Worm (Caenorhabditis elegans) whole organism, young adult: ENCODE data around the gene set-17.

Source experiments
- B0336.3 ChIP-seq: fragments of 200-800 bp; sonication (Bioruptor generic); IDR thresholded peaks from 2 replicates; pipeline ENCODE4 v1.3.6; 2022; ENCODE audit warnings: missing genetic modification characterization, missing compliant biosample characterization
- F39B2.1 ChIP-seq: fragments of 200-800 bp; sonication (Bioruptor generic); IDR thresholded peaks from 2 replicates; pipeline ENCODE4 v1.3.6; 2022; ENCODE audit warnings: missing genetic modification reagents, missing genetic modification characterization, missing compliant biosample characterization
- aptf-3 ChIP-seq: fragments of 200-800 bp; sonication (Bioruptor generic); IDR thresholded peaks from 2 replicates; pipeline ENCODE4 v1.3.6; 2022; ENCODE audit warnings: missing genetic modification characterization, missing compliant biosample characterization
- dox-1 ChIP-seq: fragments of 200-800 bp; sonication (Bioruptor generic); IDR thresholded peaks from 2 replicates; pipeline ENCODE4 v1.3.6; 2022; ENCODE audit warnings: missing genetic modification reagents, missing genetic modification characterization, missing compliant biosample characterization
- ets-4 ChIP-seq: fragments of 200-800 bp; sonication (Bioruptor generic); optimal IDR thresholded peaks from 2 replicates; lab custom pipeline; 2018; ENCODE audit warnings: mild to moderate bottlenecking, missing genetic modification characterization, missing compliant biosample characterization
- madf-6 ChIP-seq: fragments of 200-800 bp; sonication (Bioruptor generic); IDR thresholded peaks from 2 replicates; pipeline ENCODE4 v1.3.6; 2022; ENCODE audit warnings: missing genetic modification reagents, missing genetic modification characterization, missing compliant biosample characterization
- mcd-1 ChIP-seq: fragments of 200-800 bp; sonication (Bioruptor generic); IDR thresholded peaks from 2 replicates; pipeline ENCODE4 v1.3.6; 2022; ENCODE audit warnings: missing genetic modification reagents, missing genetic modification characterization, missing compliant biosample characterization
- sdz-38 ChIP-seq: sonication (generic microtip); optimal IDR thresholded peaks from 2 replicates; lab custom pipeline; 2016; ENCODE audit warnings: missing genotype, missing genetic modification characterization, missing compliant biosample characterization
- snpc-1.3 ChIP-seq: sonication (generic microtip); optimal IDR thresholded peaks from 2 replicates; lab custom pipeline; 2017; ENCODE audit warnings: missing genetic modification characterization, mild to moderate bottlenecking, missing compliant biosample characterization, antibody characterized with exemption, moderate library complexity, missing genotype, missing genetic modification reagents; ENCODE audit not compliant: insufficient read depth
- unc-130 ChIP-seq: sonication (generic microtip); optimal IDR thresholded peaks from 2 replicates; lab custom pipeline; 2016; ENCODE audit warnings: missing genetic modification reagents, missing genetic modification characterization, missing compliant biosample characterization
- unc-62 ChIP-seq: fragments of 150-350 bp; optimal IDR thresholded peaks from 2 replicates; lab custom pipeline; 2014; ENCODE audit warnings: missing biosample characterization, missing genetic modification reagents, missing genetic modification characterization
- ztf-26 ChIP-seq: sonication (generic microtip); optimal IDR thresholded peaks from 2 replicates; lab custom pipeline; 2017; ENCODE audit warnings: missing genetic modification characterization, missing compliant biosample characterization

DNA sequence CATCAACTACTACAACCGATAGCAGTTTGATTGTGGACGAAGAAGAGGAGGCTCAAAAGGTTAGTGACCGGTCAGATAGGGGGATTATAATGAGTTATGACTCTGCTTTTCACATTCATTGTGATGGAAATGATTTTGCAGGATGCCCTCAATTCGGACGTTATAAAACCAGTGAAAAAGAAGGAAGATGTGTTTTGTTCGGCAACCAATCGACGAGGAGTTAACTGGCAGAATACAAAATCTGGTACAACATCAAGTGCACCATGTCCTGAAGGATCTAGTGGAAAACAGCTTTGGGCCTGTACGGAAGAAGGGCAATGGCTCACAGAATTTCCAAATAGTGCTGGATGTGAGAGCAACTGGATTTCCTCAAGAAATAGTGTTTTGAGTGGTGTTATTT lies 36.4 kb downstream of the set-17 start:
- no peak for TF ChIP-seq unc-130
- no peak for TF ChIP-seq sdz-38 (tag; lab: Kevin White, UChicago)
- no peak for TF ChIP-seq mcd-1 (GFP tag; lab: Robert Waterston, UW)
- TF ChIP-seq B0336.3 (GFP tag; lab: Robert Waterston, UW), result no peak
- TF ChIP-seq snpc-1.3, result no peak
- TF ChIP-seq F39B2.1 (GFP tag; lab: Robert Waterston, UW), result no peak
- no peak for TF ChIP-seq madf-6 (GFP tag; lab: Robert Waterston, UW)
- TF ChIP-seq unc-62 (GFP tag; lab: Kevin White, UChicago), result no peak
- TF ChIP-seq aptf-3 (GFP tag; lab: Robert Waterston, UW), result no peak
- no peak for TF ChIP-seq dox-1 (GFP tag; lab: Robert Waterston, UW)
- no peak for TF ChIP-seq ztf-26 (tag; lab: Kevin White, UChicago)
- TF ChIP-seq ets-4, result no peak
